Worm (Caenorhabditis elegans) whole organism, L4 larva: ENCODE data around the gene lys-6.
A peak's percentile ranks its signal among the peaks of the same experiment; 100 is the strongest.

Experiments
- F10B5.3 ChIP-seq: sonication (generic microtip); optimal IDR thresholded peaks from 2 replicates; lab custom pipeline; 2016; ENCODE audit warnings: mild to moderate bottlenecking, missing genetic modification characterization, missing compliant biosample characterization
- F26F4.8 ChIP-seq: fragments of 200-800 bp; sonication (Bioruptor generic); conservative IDR thresholded peaks from 2 replicates; pipeline ENCODE4 v1.3.6; 2022; ENCODE audit warnings: missing genetic modification characterization, missing compliant biosample characterization
- F44E2.7 ChIP-seq: fragments of 200-800 bp; sonication (Bioruptor generic); IDR thresholded peaks from 2 replicates; pipeline ENCODE4 v2.1.2; 2022; ENCODE audit warnings: missing genetic modification characterization, missing compliant biosample characterization
- F49E8.2 ChIP-seq: sonication (generic microtip); optimal IDR thresholded peaks from 2 replicates; lab custom pipeline; 2016; ENCODE audit warnings: missing compliant biosample characterization, mild to moderate bottlenecking, missing genetic modification characterization, borderline replicate concordance
- R02D3.7 ChIP-seq: fragments of 150-350 bp; sonication (generic microtip); optimal IDR thresholded peaks from 3 replicates; lab custom pipeline; 2014; ENCODE audit warnings: missing biosample characterization, missing genetic modification characterization
- Y5F2A.4 ChIP-seq: fragments of 200-800 bp; sonication (Bioruptor generic); optimal IDR thresholded peaks from 2 replicates; lab custom pipeline; 2018; ENCODE audit warnings: mild to moderate bottlenecking, missing genetic modification characterization, missing compliant biosample characterization
- Y75B8A.6 ChIP-seq: fragments of 200-800 bp; sonication (Bioruptor generic); IDR thresholded peaks from 2 replicates; pipeline ENCODE4 v1.3.6; 2022; ENCODE audit warnings: missing genetic modification reagents, missing genetic modification characterization, missing compliant biosample characterization
- ZK337.2 ChIP-seq: fragments of 200-800 bp; sonication (Bioruptor generic); IDR thresholded peaks from 2 replicates; pipeline ENCODE4 v1.3.6; 2022; ENCODE audit warnings: missing genetic modification reagents, missing genetic modification characterization, missing compliant biosample characterization
- ZK546.5 ChIP-seq, 2 experiments: sonication (generic microtip); optimal IDR thresholded peaks; 2 replicates each; lab custom pipeline; 2017; ENCODE audit warnings: missing biosample characterization in 2 of 2, missing genetic modification characterization in 2 of 2
- attf-4 ChIP-seq: sonication (generic microtip); optimal IDR thresholded peaks from 3 replicates; lab custom pipeline; 2017; ENCODE audit warnings: missing biosample characterization, missing genetic modification characterization
- ceh-28 ChIP-seq: fragments of 150-350 bp; optimal IDR thresholded peaks from 2 replicates; lab custom pipeline; 2014; ENCODE audit warnings: missing biosample characterization, missing genetic modification reagents, missing genetic modification characterization
- ceh-32 ChIP-seq: sonication (generic microtip); optimal IDR thresholded peaks from 2 replicates; lab custom pipeline; 2016; ENCODE audit warnings: mild to moderate bottlenecking, missing genetic modification characterization, missing compliant biosample characterization; ENCODE audit not compliant: poor library complexity
- ceh-44 ChIP-seq: fragments of 200-800 bp; sonication (Bioruptor generic); IDR thresholded peaks from 2 replicates; pipeline ENCODE4 v1.3.6; 2022; ENCODE audit warnings: missing genetic modification reagents, missing genetic modification characterization, missing compliant biosample characterization
- ceh-82 ChIP-seq: sonication (generic microtip); optimal IDR thresholded peaks from 2 replicates; lab custom pipeline; 2017; ENCODE audit warnings: missing biosample characterization, missing genetic modification characterization
- cey-2 ChIP-seq: sonication (generic microtip); optimal IDR thresholded peaks from 3 replicates; lab custom pipeline; 2017; ENCODE audit warnings: missing genetic modification characterization, mild to moderate bottlenecking, missing compliant biosample characterization, antibody characterized with exemption, borderline replicate concordance; ENCODE audit not compliant: insufficient read depth
- ctbp-1 ChIP-seq: fragments of 200-800 bp; sonication (Bioruptor generic); IDR thresholded peaks from 2 replicates; pipeline ENCODE4 v1.3.6; 2022; ENCODE audit warnings: missing genetic modification reagents, missing genetic modification characterization, missing compliant biosample characterization
- daf-16 ChIP-seq, 3 experiments: sonication (generic microtip); optimal IDR thresholded peaks; 2 replicates each; lab custom pipeline; 2016 to 2017; ENCODE audit warnings: missing genetic modification characterization in 3 of 3, missing genetic modification reagents in 3 of 3, mild to moderate bottlenecking in 2 of 3, missing compliant biosample characterization in 2 of 3, missing biosample characterization in 1 of 3, moderate library complexity in 1 of 3
- dmd-8 ChIP-seq: fragments of 200-800 bp; sonication (Bioruptor generic); IDR thresholded peaks from 2 replicates; pipeline ENCODE4 v1.3.6; 2022; ENCODE audit warnings: missing genetic modification characterization, missing compliant biosample characterization
- dmd-9 ChIP-seq: fragments of 200-800 bp; sonication (Bioruptor generic); IDR thresholded peaks from 2 replicates; pipeline ENCODE4 v1.3.6; 2022; ENCODE audit warnings: missing genetic modification reagents, missing genetic modification characterization, missing compliant biosample characterization
- dpl-1 ChIP-seq: fragments of 150-350 bp; optimal IDR thresholded peaks from 2 replicates; lab custom pipeline; 2014; ENCODE audit warnings: missing biosample characterization, missing genetic modification reagents, missing genetic modification characterization
- duxl-1 ChIP-seq: sonication (generic microtip); optimal IDR thresholded peaks from 2 replicates; lab custom pipeline; 2016; ENCODE audit warnings: mild to moderate bottlenecking, missing genetic modification characterization, moderate library complexity, missing compliant biosample characterization; ENCODE audit not compliant: poor library complexity
- dve-1 ChIP-seq: sonication (generic microtip); optimal IDR thresholded peaks from 2 replicates; lab custom pipeline; 2017; ENCODE audit warnings: antibody characterized with exemption, mild to moderate bottlenecking, missing genetic modification characterization, missing compliant biosample characterization; ENCODE audit not compliant: insufficient read depth
- hlh-30 ChIP-seq: sonication (generic microtip); optimal IDR thresholded peaks from 2 replicates; lab custom pipeline; 2017; ENCODE audit warnings: antibody characterized with exemption, mild to moderate bottlenecking, missing genetic modification characterization, missing compliant biosample characterization; ENCODE audit not compliant: insufficient read depth
- hmg-1.1 ChIP-seq: fragments of 200-800 bp; sonication (Bioruptor generic); IDR thresholded peaks from 2 replicates; pipeline ENCODE4 v1.3.6; 2022; ENCODE audit warnings: missing genetic modification reagents, missing genetic modification characterization, missing compliant biosample characterization
- lim-7 ChIP-seq: fragments of 200-800 bp; sonication (Bioruptor generic); IDR thresholded peaks from 2 replicates; pipeline ENCODE4 v1.3.6; 2022; ENCODE audit warnings: missing genetic modification characterization, missing compliant biosample characterization
- lin-29 ChIP-seq: fragments of 200-800 bp; sonication (Bioruptor generic); IDR thresholded peaks from 2 replicates; pipeline ENCODE4 v1.3.6; 2022; ENCODE audit warnings: missing genetic modification reagents, missing genetic modification characterization, missing compliant biosample characterization
- madf-5 ChIP-seq, 2 experiments: fragments of 200-800 bp; sonication (Bioruptor generic); IDR thresholded peaks; 2 replicates each; pipeline ENCODE4 v1.3.6; 2022; ENCODE audit warnings: missing compliant biosample characterization in 2 of 2, missing genetic modification characterization in 2 of 2
- madf-9 ChIP-seq: fragments of 200-800 bp; sonication (Bioruptor generic); conservative IDR thresholded peaks from 2 replicates; pipeline ENCODE4 v1.3.6; 2022; ENCODE audit warnings: missing genetic modification reagents, missing genetic modification characterization, missing compliant biosample characterization
- mdl-1 ChIP-seq, 2 experiments: fragments of 150-350 bp in 1 of 2; sonication (generic microtip) in 1 of 2; optimal IDR thresholded peaks; 2 replicates each; lab custom pipeline; 2014 to 2017; ENCODE audit warnings: missing biosample characterization in 2 of 2, missing genetic modification characterization in 2 of 2
- mdt-29 ChIP-seq: fragments of 200-800 bp; sonication (Bioruptor generic); IDR thresholded peaks from 2 replicates; pipeline ENCODE4 v1.3.6; 2022; ENCODE audit warnings: missing genetic modification reagents, missing genetic modification characterization, missing compliant biosample characterization
- mep-1 ChIP-seq: fragments of 150-350 bp; sonication (generic microtip); optimal IDR thresholded peaks from 3 replicates; lab custom pipeline; 2014; ENCODE audit warnings: missing biosample characterization, missing genetic modification characterization
- mes-2 ChIP-seq: sonication (generic microtip); optimal IDR thresholded peaks from 2 replicates; lab custom pipeline; 2016; ENCODE audit warnings: missing genotype, mild to moderate bottlenecking, missing genetic modification characterization, missing compliant biosample characterization; ENCODE audit not compliant: poor library complexity, severe bottlenecking
- mxl-2 ChIP-seq: fragments of 200-800 bp; sonication (Bioruptor generic); conservative IDR thresholded peaks from 2 replicates; pipeline ENCODE4 v1.3.6; 2022; ENCODE audit warnings: missing genetic modification reagents, missing genetic modification characterization, missing compliant biosample characterization
- nhr-11 ChIP-seq: fragments of 150-350 bp; optimal IDR thresholded peaks from 2 replicates; lab custom pipeline; 2014; ENCODE audit warnings: missing biosample characterization, missing genetic modification characterization
- nhr-25 ChIP-seq: sonication (generic microtip); optimal IDR thresholded peaks from 2 replicates; lab custom pipeline; 2017; ENCODE audit warnings: missing genetic modification characterization, mild to moderate bottlenecking, missing compliant biosample characterization, antibody characterized with exemption, moderate library complexity, borderline replicate concordance; ENCODE audit not compliant: insufficient read depth
- nhr-28 ChIP-seq: fragments of 150-350 bp; optimal IDR thresholded peaks from 2 replicates; lab custom pipeline; 2014; ENCODE audit warnings: missing biosample characterization, missing genetic modification characterization
- nhr-41 ChIP-seq: fragments of 200-800 bp; sonication (Bioruptor generic); IDR thresholded peaks from 2 replicates; pipeline ENCODE4 v1.3.6; 2022; ENCODE audit warnings: missing genetic modification reagents, missing genetic modification characterization, missing compliant biosample characterization
- nhr-77 ChIP-seq: fragments of 150-350 bp; optimal IDR thresholded peaks from 2 replicates; lab custom pipeline; 2014; ENCODE audit warnings: missing biosample characterization, missing genetic modification characterization
- pha-4 ChIP-seq, 2 experiments: fragments of 150-350 bp in 1 of 2; fragments of 200-800 bp in 1 of 2; sonication (Bioruptor generic) in 1 of 2; IDR thresholded peaks in 1 of 2; optimal IDR thresholded peaks in 1 of 2; 2 replicates each; pipeline versions ENCODE4 v1.3.6 to Lab custom; 2014 to 2022; ENCODE audit warnings: missing genetic modification characterization in 2 of 2, missing genetic modification reagents in 2 of 2, missing biosample characterization in 1 of 2, missing compliant biosample characterization in 1 of 2
- set-16 ChIP-seq: fragments of 200-800 bp; sonication (Bioruptor generic); IDR thresholded peaks from 2 replicates; pipeline ENCODE4 v1.3.6; 2022; ENCODE audit warnings: missing genetic modification reagents, missing genetic modification characterization, missing compliant biosample characterization
- spr-1 ChIP-seq: sonication (generic microtip); optimal IDR thresholded peaks from 2 replicates; lab custom pipeline; 2016; ENCODE audit warnings: mild to moderate bottlenecking, missing genetic modification characterization, missing compliant biosample characterization
- tag-97 ChIP-seq: fragments of 200-800 bp; sonication (Bioruptor generic); IDR thresholded peaks from 2 replicates; pipeline ENCODE4 v1.3.6; 2022; ENCODE audit warnings: missing genetic modification characterization, missing compliant biosample characterization
- tra-1 ChIP-seq: fragments of 200-800 bp; sonication (Bioruptor generic); IDR thresholded peaks from 2 replicates; pipeline ENCODE4 v1.3.6; 2022; ENCODE audit warnings: missing genetic modification reagents, missing genetic modification characterization, missing compliant biosample characterization
- unc-62 ChIP-seq, 3 experiments: fragments of 150-350 bp in 1 of 3; sonication (generic microtip); optimal IDR thresholded peaks in 2 of 3; peaks in 1 of 3; 1 replicate in 1 of 3; 2 replicates in 2 of 3; lab custom pipeline; 2014 to 2017; ENCODE audit warnings: missing biosample characterization in 3 of 3, missing genetic modification characterization in 3 of 3, missing genetic modification reagents in 3 of 3, missing genotype in 1 of 3
- vab-7 ChIP-seq: fragments of 200-800 bp; sonication (Bioruptor generic); IDR thresholded peaks from 2 replicates; pipeline ENCODE4 v1.3.6; 2022; ENCODE audit warnings: missing genetic modification reagents, missing genetic modification characterization, missing compliant biosample characterization

Gene lys-6

ce11 chrIV:11635437-11636408, 8.0 kb upstream of the lys-6 start, which contains the start of gene mars-1:
TSS of gene mars-1 (minus strand) at chrIV:11635487.
- TF ChIP-seq lin-29 (GFP tag; lab: Robert Waterston, UW) (no peak), ZK546.5 (tag; optimal IDR thresholded peaks at IDR 0.05; lab: Kevin White, UChicago) (no peak), Y75B8A.6 (no peak), hmg-1.1 (GFP tag; lab: Robert Waterston, UW) (0 out of 2 replicates have a peak, but pooled peaks have one; percentile 14), spr-1 (tag; lab: Kevin White, UChicago) (no peak), hlh-30 (tag; lab: Kevin White, UChicago) (peak; percentile 64), nhr-41 (GFP tag; lab: Robert Waterston, UW) (no peak), duxl-1 (tag; lab: Kevin White, UChicago) (no peak), attf-4 (tag; lab: Kevin White, UChicago) (no peak), nhr-77 (tag; lab: Kevin White, UChicago) (no peak), mxl-2 (GFP tag; lab: Robert Waterston, UW) (no peak), mdl-1 (tag; optimal IDR thresholded peaks at IDR 0.05; lab: Kevin White, UChicago) (peak in 1 of 2 experiments; percentile 15), dmd-8 (GFP tag; lab: Robert Waterston, UW) (no peak), set-16 (GFP tag; lab: Robert Waterston, UW) (no peak), pha-4 (GFP tag; IDR thresholded peaks at IDR 0.05; lab: Robert Waterston, UW) (no peak), pha-4 (tag; optimal IDR thresholded peaks at IDR 0.05; lab: Kevin White, UChicago) (no peak), R02D3.7 (tag; lab: Kevin White, UChicago) (no peak), nhr-28 (tag; lab: Kevin White, UChicago) (peak; percentile 41), ceh-82 (tag; lab: Kevin White, UChicago) (no peak), madf-5 (GFP tag; IDR thresholded peaks at IDR 0.05; lab: Robert Waterston, UW) (no peak), F10B5.3 (tag; lab: Kevin White, UChicago) (no peak), vab-7 (no peak), nhr-25 (tag; lab: Kevin White, UChicago) (no peak), ceh-28 (tag; lab: Kevin White, UChicago) (no peak), nhr-11 (tag; lab: Kevin White, UChicago) (peak; percentile 66), mep-1 (tag; lab: Kevin White, UChicago) (peak; percentile 78), unc-62 (GFP tag; optimal IDR thresholded peaks at IDR 0.05 in 1 of 2; lab: Kevin White, UChicago) (peak in 1 of 2 experiments; percentile 51), unc-62 (tag; optimal IDR thresholded peaks at IDR 0.05; lab: Kevin White, UChicago) (no peak), dmd-9 (GFP tag; lab: Robert Waterston, UW) (peak; percentile 36; the same call in 1 of the 2 replicates), ceh-32 (tag; lab: Kevin White, UChicago) (no peak), dve-1 (tag; lab: Kevin White, UChicago) (peak; percentile 45), F26F4.8 (no peak), cey-2 (tag; lab: Kevin White, UChicago) (no peak), F49E8.2 (tag; lab: Kevin White, UChicago) (no peak), dpl-1 (GFP tag; lab: Kevin White, UChicago) (peak; percentile 62), ctbp-1 (GFP tag; lab: Robert Waterston, UW) (no peak), mdt-29 (GFP tag; lab: Robert Waterston, UW) (no peak), daf-16 (GFP tag; optimal IDR thresholded peaks at IDR 0.05; lab: Kevin White, UChicago) (peak in 1 of 2 experiments; percentile 50), daf-16 (tag; optimal IDR thresholded peaks at IDR 0.05; lab: Kevin White, UChicago) (peak; percentile 55), mes-2 (tag; lab: Kevin White, UChicago) (peak; percentile 82), ZK337.2 (GFP tag; lab: Robert Waterston, UW) (no peak), madf-9 (no peak), ceh-44 (GFP tag; lab: Robert Waterston, UW) (0 out of 2 replicates have a peak, but pooled peaks have one; percentile 33), Y5F2A.4 (GFP tag; lab: Kevin White, UChicago) (no peak), tra-1 (GFP tag; lab: Robert Waterston, UW) (no peak), lim-7 (GFP tag; lab: Robert Waterston, UW) (no peak), F44E2.7 (no peak), tag-97 (GFP tag; lab: Robert Waterston, UW) (no peak)
